Worm (Caenorhabditis elegans): Measurements from ENCODE around the gene C28A5.6.

The C28A5.6 gene

ce11 chrIII:4397115-4397514, 32.2 kb downstream of the C28A5.6 start, which contains the start of gene R07E5.5:
TSS of gene R07E5.5 (plus strand) at chrIII:4397415.
- TF ChIP-seq efl-1 (GFP tag; optimal IDR thresholded peaks at IDR 0.05) = no peak
- no peak for TF ChIP-seq dpl-1 (GFP tag; optimal IDR thresholded peaks at IDR 0.05)
- TF ChIP-seq B0336.3 (GFP tag; IDR thresholded peaks at IDR 0.05) = no peak
- TF ChIP-seq Y53F4B.3 (GFP tag; IDR thresholded peaks at IDR 0.05) = no peak
- TF ChIP-seq C06A6.2 (GFP tag; conservative IDR thresholded peaks at IDR 0.05) = no peak
- TF ChIP-seq F33H1.4 (GFP tag; IDR thresholded peaks at IDR 0.05) = no peak
- no peak for TF ChIP-seq F49E8.2 (tag; optimal IDR thresholded peaks at IDR 0.05; ENCODE audit: insufficient read depth)

ce11 chrIII:4395857-4396256, 33.4 kb downstream of the C28A5.6 start:
- TF ChIP-seq Y95B8A.8 (GFP tag; IDR thresholded peaks at IDR 0.05) (no peak), nfyb-1 (GFP tag; IDR thresholded peaks at IDR 0.05) (peak; percentile 93), nhr-80 (tag; optimal IDR thresholded peaks at IDR 0.05) (no peak)

ce11 chrIII:4394496-4394895, 34.8 kb downstream of the C28A5.6 start, which contains the start of gene R07E5.4:
TSS of gene R07E5.4 (plus strand) at chrIII:4394796.
- TF ChIP-seq efl-1 (GFP tag; optimal IDR thresholded peaks at IDR 0.05) (no peak), nhr-90 (tag; optimal IDR thresholded peaks at IDR 0.05) (no peak), atf-7 (tag; optimal IDR thresholded peaks at IDR 0.05) (no peak), lsy-27 (tag; optimal IDR thresholded peaks at IDR 0.05; ENCODE audit: borderline replicate concordance, insufficient read depth) (no peak), ztf-18 (tag; optimal IDR thresholded peaks at IDR 0.05) (no peak), athp-1 (tag; optimal IDR thresholded peaks at IDR 0.05) (no peak), ztf-3 (GFP tag; optimal IDR thresholded peaks at IDR 0.05) (no peak), tbx-9 (tag; optimal IDR thresholded peaks at IDR 0.05; ENCODE audit: borderline replicate concordance) (no peak), D2030.7 (GFP tag; IDR thresholded peaks at IDR 0.05) (no peak), sea-2 (GFP tag; IDR thresholded peaks at IDR 0.05) (no peak), nfyb-1 (GFP tag; IDR thresholded peaks at IDR 0.05) (no peak), snpc-1.3 (tag; optimal IDR thresholded peaks at IDR 0.05; ENCODE audit: insufficient read depth) (no peak), hmg-20 (GFP tag; IDR thresholded peaks at IDR 0.05) (no peak), tbp1 (GFP tag; optimal IDR thresholded peaks at IDR 0.05) (no peak), Y53F4B.3 (GFP tag; IDR thresholded peaks at IDR 0.05) (no peak), madf-6 (GFP tag; IDR thresholded peaks at IDR 0.05) (no peak), unc-62 (GFP tag; optimal IDR thresholded peaks at IDR 0.05) (no peak)

- TF ChIP-seq F10E7.11 (tag; optimal IDR thresholded peaks at IDR 0.05) (no peak), bed-2 (GFP tag; IDR thresholded peaks at IDR 0.05) (no peak), B0035.1 (tag; optimal IDR thresholded peaks at IDR 0.05) (no peak), sea-2 (GFP tag; IDR thresholded peaks at IDR 0.05) (no peak), unc-62 (GFP tag; optimal IDR thresholded peaks at IDR 0.05) (no peak), ZK185.1 (tag; optimal IDR thresholded peaks at IDR 0.05; ENCODE audit: poor library complexity, severe bottlenecking) (no peak), rpc-1 (optimal IDR thresholded peaks at IDR 0.05) (no peak), rpc-1 (tag; optimal IDR thresholded peaks at IDR 0.05) (no peak), K12H6.12 (tag; optimal IDR thresholded peaks at IDR 0.05) (no peak), zim-3 (tag; optimal IDR thresholded peaks at IDR 0.05) (no peak), nhr-90 (tag; optimal IDR thresholded peaks at IDR 0.05) (no peak), chd-7 (tag; optimal IDR thresholded peaks at IDR 0.05) (no peak), ekl-4 (GFP tag; IDR thresholded peaks at IDR 0.05) (no peak), B0336.3 (GFP tag; IDR thresholded peaks at IDR 0.05) (no peak), D2030.7 (GFP tag; IDR thresholded peaks at IDR 0.05) (no peak), dox-1 (GFP tag; IDR thresholded peaks at IDR 0.05) (no peak)
These were observed 37.4 kb downstream of the C28A5.6 start for ce11 chrIII:4391938-4392337.
